Worm (Caenorhabditis elegans) whole organism, young adult: ENCODE data around the gene chil-10.

Experiments used
- B0019.2 ChIP-seq: fragments of 200-800 bp; sonication (Bioruptor generic); conservative IDR thresholded peaks from 2 replicates; pipeline ENCODE4 v1.3.6; 2022; ENCODE audit warnings: missing genetic modification reagents, missing genetic modification characterization, missing compliant biosample characterization
- B0035.1 ChIP-seq: sonication (generic microtip); optimal IDR thresholded peaks from 2 replicates; lab custom pipeline; 2016; ENCODE audit warnings: missing genetic modification characterization, mild to moderate bottlenecking, missing compliant biosample characterization, missing genotype, missing genetic modification reagents
- B0336.3 ChIP-seq: fragments of 200-800 bp; sonication (Bioruptor generic); IDR thresholded peaks from 2 replicates; pipeline ENCODE4 v1.3.6; 2022; ENCODE audit warnings: missing genetic modification characterization, missing compliant biosample characterization
- C17E4.6 ChIP-seq: fragments of 200-800 bp; sonication (Bioruptor generic); IDR thresholded peaks from 2 replicates; pipeline ENCODE4 v1.3.6; 2022; ENCODE audit warnings: missing genetic modification reagents, missing genetic modification characterization, missing compliant biosample characterization
- D2030.7 ChIP-seq: fragments of 200-800 bp; sonication (Bioruptor generic); IDR thresholded peaks from 2 replicates; pipeline ENCODE4 v1.3.6; 2022; ENCODE audit warnings: missing genetic modification reagents, missing genetic modification characterization, missing compliant biosample characterization
- F10E7.11 ChIP-seq: sonication (generic microtip); optimal IDR thresholded peaks from 2 replicates; lab custom pipeline; 2017; ENCODE audit warnings: mild to moderate bottlenecking, missing genetic modification characterization, moderate library complexity, missing compliant biosample characterization
- F23B12.7 ChIP-seq: sonication (generic microtip); optimal IDR thresholded peaks from 2 replicates; lab custom pipeline; 2017; ENCODE audit warnings: missing genetic modification characterization, mild to moderate bottlenecking, missing compliant biosample characterization, antibody characterized with exemption, moderate library complexity; ENCODE audit not compliant: insufficient read depth
- F49E8.2 ChIP-seq: sonication (generic microtip); optimal IDR thresholded peaks from 3 replicates; lab custom pipeline; 2017; ENCODE audit warnings: missing genetic modification characterization, mild to moderate bottlenecking, missing compliant biosample characterization, antibody characterized with exemption, moderate library complexity; ENCODE audit not compliant: insufficient read depth
- F55B11.4 ChIP-seq: sonication (generic microtip); optimal IDR thresholded peaks from 2 replicates; lab custom pipeline; 2016; ENCODE audit warnings: missing compliant biosample characterization, missing genetic modification characterization, borderline replicate concordance; ENCODE audit not compliant: insufficient read depth
- aptf-2 ChIP-seq: fragments of 200-800 bp; sonication (Bioruptor generic); conservative IDR thresholded peaks from 2 replicates; pipeline ENCODE4 v1.3.6; 2022; ENCODE audit warnings: missing genetic modification reagents, missing genetic modification characterization, missing compliant biosample characterization
- attf-3 ChIP-seq: fragments of 200-800 bp; sonication (Bioruptor generic); conservative IDR thresholded peaks from 2 replicates; pipeline ENCODE4 v1.3.6; 2022; ENCODE audit warnings: missing genetic modification reagents, missing genetic modification characterization, missing compliant biosample characterization
- bed-1 ChIP-seq: fragments of 200-800 bp; sonication (Bioruptor generic); IDR thresholded peaks from 2 replicates; pipeline ENCODE4 v1.3.6; 2022; ENCODE audit warnings: missing genetic modification reagents, missing genetic modification characterization, missing compliant biosample characterization
- cebp-1 ChIP-seq, 2 experiments: fragments of 200-800 bp in 1 of 2; sonication (Bioruptor generic) in 1 of 2; sonication (generic microtip) in 1 of 2; IDR thresholded peaks in 1 of 2; optimal IDR thresholded peaks in 1 of 2; 2 replicates each; pipeline versions ENCODE4 v1.3.6 to Lab custom; 2017 to 2022; ENCODE audit warnings: missing compliant biosample characterization in 2 of 2, missing genetic modification characterization in 2 of 2, mild to moderate bottlenecking in 1 of 2, missing genetic modification reagents in 1 of 2, moderate library complexity in 1 of 2
- cebp-2 ChIP-seq: fragments of 200-800 bp; sonication (Bioruptor generic); IDR thresholded peaks from 2 replicates; pipeline ENCODE4 v1.3.6; 2022; ENCODE audit warnings: missing genetic modification characterization, missing compliant biosample characterization
- ceh-100 ChIP-seq: fragments of 200-800 bp; sonication (Bioruptor generic); IDR thresholded peaks from 2 replicates; pipeline ENCODE4 v1.3.6; 2022; ENCODE audit warnings: missing genetic modification reagents, missing genetic modification characterization, missing compliant biosample characterization
- ceh-40 ChIP-seq: fragments of 200-800 bp; sonication (Bioruptor generic); IDR thresholded peaks from 2 replicates; pipeline ENCODE4 v1.3.6; 2022; ENCODE audit warnings: missing genetic modification characterization, missing compliant biosample characterization
- ceh-79 ChIP-seq: sonication (generic microtip); optimal IDR thresholded peaks from 2 replicates; lab custom pipeline; 2017; ENCODE audit warnings: mild to moderate bottlenecking, missing genetic modification characterization, missing compliant biosample characterization
- chd-7 ChIP-seq: sonication (generic microtip); optimal IDR thresholded peaks from 2 replicates; lab custom pipeline; 2016; ENCODE audit warnings: mild to moderate bottlenecking, missing genetic modification characterization, moderate library complexity, missing compliant biosample characterization
- die-1 ChIP-seq: sonication (generic microtip); optimal IDR thresholded peaks from 2 replicates; lab custom pipeline; 2016; ENCODE audit warnings: missing genotype, mild to moderate bottlenecking, missing genetic modification characterization, missing compliant biosample characterization
- dox-1 ChIP-seq: fragments of 200-800 bp; sonication (Bioruptor generic); IDR thresholded peaks from 2 replicates; pipeline ENCODE4 v1.3.6; 2022; ENCODE audit warnings: missing genetic modification reagents, missing genetic modification characterization, missing compliant biosample characterization
- dpff-1 ChIP-seq: sonication (generic microtip); optimal IDR thresholded peaks from 2 replicates; lab custom pipeline; 2017; ENCODE audit warnings: mild to moderate bottlenecking, missing genetic modification characterization, missing compliant biosample characterization
- efl-1 ChIP-seq: fragments of 150-350 bp; optimal IDR thresholded peaks from 2 replicates; lab custom pipeline; 2014; ENCODE audit warnings: missing biosample characterization, missing genetic modification reagents, missing genetic modification characterization
- ekl-4 ChIP-seq: fragments of 200-800 bp; sonication (Bioruptor generic); IDR thresholded peaks from 2 replicates; pipeline ENCODE4 v1.3.6; 2022; ENCODE audit warnings: missing genetic modification reagents, missing genetic modification characterization, missing compliant biosample characterization
- ets-4 ChIP-seq: fragments of 200-800 bp; sonication (Bioruptor generic); optimal IDR thresholded peaks from 2 replicates; lab custom pipeline; 2018; ENCODE audit warnings: mild to moderate bottlenecking, missing genetic modification characterization, missing compliant biosample characterization
- lin-35 ChIP-seq, 3 experiments: fragments of 150-350 bp in 2 of 3; sonication (generic microtip) in 1 of 3; optimal IDR thresholded peaks; 2 replicates each; lab custom pipeline; 2014 to 2018; ENCODE audit warnings: missing biosample characterization in 3 of 3, missing genetic modification characterization in 3 of 3, missing genetic modification reagents in 3 of 3
- lin-54 ChIP-seq: fragments of 200-800 bp; sonication (Bioruptor generic); optimal IDR thresholded peaks from 2 replicates; lab custom pipeline; 2018; ENCODE audit warnings: mild to moderate bottlenecking, missing genetic modification characterization, missing compliant biosample characterization
- lsl-1 ChIP-seq: fragments of 200-800 bp; sonication (Bioruptor generic); optimal IDR thresholded peaks from 2 replicates; lab custom pipeline; 2018; ENCODE audit warnings: mild to moderate bottlenecking, missing genetic modification characterization, moderate library complexity, missing compliant biosample characterization
- lsy-27 ChIP-seq: sonication (generic microtip); optimal IDR thresholded peaks from 2 replicates; lab custom pipeline; 2017; ENCODE audit warnings: missing genetic modification characterization, mild to moderate bottlenecking, missing compliant biosample characterization, antibody characterized with exemption, missing genotype, borderline replicate concordance; ENCODE audit not compliant: insufficient read depth
- madf-10 ChIP-seq: sonication (generic microtip); optimal IDR thresholded peaks from 2 replicates; lab custom pipeline; 2016; ENCODE audit warnings: mild to moderate bottlenecking, missing genetic modification characterization, missing compliant biosample characterization
- madf-6 ChIP-seq: fragments of 200-800 bp; sonication (Bioruptor generic); IDR thresholded peaks from 2 replicates; pipeline ENCODE4 v1.3.6; 2022; ENCODE audit warnings: missing genetic modification reagents, missing genetic modification characterization, missing compliant biosample characterization
- madf-8 ChIP-seq: fragments of 200-800 bp; sonication (Bioruptor generic); conservative IDR thresholded peaks from 2 replicates; pipeline ENCODE4 v1.3.6; 2022; ENCODE audit warnings: missing genetic modification reagents, missing genetic modification characterization, missing compliant biosample characterization
- nfya-2 ChIP-seq: fragments of 200-800 bp; sonication (Bioruptor generic); IDR thresholded peaks from 2 replicates; pipeline ENCODE4 v1.3.6; 2022; ENCODE audit warnings: missing genetic modification reagents, missing genetic modification characterization, missing compliant biosample characterization
- nhr-120 ChIP-seq: fragments of 200-800 bp; sonication (Bioruptor generic); IDR thresholded peaks from 2 replicates; pipeline ENCODE4 v1.3.6; 2022; ENCODE audit warnings: missing genetic modification characterization, missing compliant biosample characterization
- nhr-179 ChIP-seq: sonication (generic microtip); optimal IDR thresholded peaks from 2 replicates; lab custom pipeline; 2016; ENCODE audit warnings: mild to moderate bottlenecking, missing genetic modification characterization, missing compliant biosample characterization
- rcor-1 ChIP-seq: fragments of 200-800 bp; sonication (Bioruptor generic); IDR thresholded peaks from 2 replicates; pipeline ENCODE4 v1.3.6; 2022; ENCODE audit warnings: missing genetic modification reagents, missing genetic modification characterization, missing compliant biosample characterization
- sea-2 ChIP-seq: fragments of 200-800 bp; sonication (Bioruptor generic); IDR thresholded peaks from 2 replicates; pipeline ENCODE4 v1.3.6; 2022; ENCODE audit warnings: missing genetic modification characterization, missing compliant biosample characterization
- snpc-1.3 ChIP-seq: sonication (generic microtip); optimal IDR thresholded peaks from 2 replicates; lab custom pipeline; 2017; ENCODE audit warnings: missing genetic modification characterization, mild to moderate bottlenecking, missing compliant biosample characterization, antibody characterized with exemption, moderate library complexity, missing genotype, missing genetic modification reagents; ENCODE audit not compliant: insufficient read depth
- snpc-3.4 ChIP-seq: sonication (generic microtip); optimal IDR thresholded peaks from 2 replicates; lab custom pipeline; 2017; ENCODE audit warnings: missing genetic modification characterization, mild to moderate bottlenecking, missing compliant biosample characterization, antibody characterized with exemption, moderate library complexity, missing genotype, missing genetic modification reagents
- sptf-2 ChIP-seq: fragments of 200-800 bp; sonication (Bioruptor generic); optimal IDR thresholded peaks from 2 replicates; lab custom pipeline; 2018; ENCODE audit warnings: mild to moderate bottlenecking, missing genetic modification characterization, missing compliant biosample characterization
- tbp1 ChIP-seq: fragments of 200-800 bp; sonication (Bioruptor generic); optimal IDR thresholded peaks from 2 replicates; lab custom pipeline; 2018; ENCODE audit warnings: mild to moderate bottlenecking, missing genetic modification characterization, missing compliant biosample characterization
- xnd-1 ChIP-seq: sonication (generic microtip); optimal IDR thresholded peaks from 2 replicates; lab custom pipeline; 2016; ENCODE audit warnings: missing genotype, missing genetic modification reagents, missing genetic modification characterization, missing compliant biosample characterization
- ztf-3 ChIP-seq: fragments of 200-800 bp; sonication (Bioruptor generic); optimal IDR thresholded peaks from 2 replicates; lab custom pipeline; 2018; ENCODE audit warnings: mild to moderate bottlenecking, missing genetic modification characterization, missing compliant biosample characterization
- ztf-6 ChIP-seq: fragments of 200-800 bp; sonication (Bioruptor generic); IDR thresholded peaks from 2 replicates; pipeline ENCODE4 v1.3.6; 2022; ENCODE audit warnings: missing genetic modification reagents, missing genetic modification characterization, missing compliant biosample characterization

The chil-10 gene

ce11 chrX:980252-981009 lies 22.8 kb downstream of the chil-10 start, which contains the start of gene C44C1.1:
C44C1.1 (plus strand) TSS chrX:980776.
- TF ChIP-seq tbp1 (GFP tag; lab: Kevin White, UChicago) (no peak), sea-2 (no peak), bed-1 (GFP tag; lab: Robert Waterston, UW) (no peak), B0019.2 (no peak), madf-8 (no peak), ekl-4 (GFP tag; lab: Robert Waterston, UW) (no peak), lsy-27 (no peak), lin-35 (GFP tag; optimal IDR thresholded peaks at IDR 0.05; lab: Kevin White, UChicago) (no peak), die-1 (tag; lab: Kevin White, UChicago) (no peak), F10E7.11 (tag; lab: Kevin White, UChicago) (no peak), C17E4.6 (GFP tag; lab: Robert Waterston, UW) (no peak), F55B11.4 (no peak), B0336.3 (GFP tag; lab: Robert Waterston, UW) (no peak), ets-4 (GFP tag; lab: Kevin White, UChicago) (no peak), D2030.7 (GFP tag; lab: Robert Waterston, UW) (no peak), efl-1 (GFP tag; lab: Kevin White, UChicago) (no peak), madf-6 (GFP tag; lab: Robert Waterston, UW) (no peak), F23B12.7 (tag; lab: Kevin White, UChicago) (no peak), nhr-179 (tag; lab: Kevin White, UChicago) (no peak), B0035.1 (tag; lab: Kevin White, UChicago) (no peak)

- no peak for TF ChIP-seq xnd-1 (tag; lab: Kevin White, UChicago)
- no peak for TF ChIP-seq dox-1
- TF ChIP-seq nhr-120 (GFP tag; lab: Robert Waterston, UW) = 0 out of 2 replicates have a peak, but pooled peaks have one; percentile 56
Observed at ce11 chrX:982598-982997, 24.9 kb downstream of the chil-10 start.

ce11 chrX:986463-986862 lies 28.8 kb downstream of the chil-10 start:
- TF ChIP-seq dpff-1 (tag; lab: Kevin White, UChicago) (no peak), dox-1 (0 out of 2 replicates have a peak, but pooled peaks have one; percentile 20), lin-35 (GFP tag; optimal IDR thresholded peaks at IDR 0.05; lab: Kevin White, UChicago) (no peak), lin-54 (GFP tag; lab: Kevin White, UChicago) (no peak), ets-4 (GFP tag; lab: Kevin White, UChicago) (no peak), ztf-6 (no peak), sptf-2 (GFP tag; lab: Kevin White, UChicago) (no peak), lsl-1 (GFP tag; lab: Kevin White, UChicago) (no peak), ceh-79 (no peak), F49E8.2 (no peak), efl-1 (GFP tag; lab: Kevin White, UChicago) (no peak), ekl-4 (GFP tag; lab: Robert Waterston, UW) (no peak), cebp-1 (GFP tag; IDR thresholded peaks at IDR 0.05; lab: Robert Waterston, UW) (no peak), cebp-1 (tag; optimal IDR thresholded peaks at IDR 0.05; lab: Kevin White, UChicago) (no peak), aptf-2 (GFP tag; lab: Robert Waterston, UW) (no peak), snpc-3.4 (tag; lab: Kevin White, UChicago) (no peak), rcor-1 (GFP tag; lab: Robert Waterston, UW) (no peak), chd-7 (tag; lab: Kevin White, UChicago) (no peak), ceh-40 (GFP tag; lab: Robert Waterston, UW) (no peak), ztf-3 (GFP tag; lab: Kevin White, UChicago) (no peak), attf-3 (no peak), madf-10 (tag; lab: Kevin White, UChicago) (no peak), snpc-1.3 (tag; lab: Kevin White, UChicago) (no peak), cebp-2 (GFP tag; lab: Robert Waterston, UW) (no peak), F10E7.11 (tag; lab: Kevin White, UChicago) (no peak), nfya-2 (0 out of 2 replicates have a peak, but pooled peaks have one; percentile 43), ceh-100 (no peak)
